Worm (Caenorhabditis elegans) whole organism, L3 larva: ENCODE results near the gene fbxb-64.

Experiments used
- ZK546.5 ChIP-seq: sonication (generic microtip); optimal IDR thresholded peaks from 2 replicates; lab custom pipeline; 2017; ENCODE audit warnings: missing biosample characterization, missing genetic modification characterization
- ama-1 ChIP-seq: fragments of 150-350 bp; optimal IDR thresholded peaks from 2 replicates; lab custom pipeline; 2018
- ceh-82 ChIP-seq: fragments of 150-350 bp; optimal IDR thresholded peaks from 2 replicates; lab custom pipeline; 2014; ENCODE audit warnings: missing biosample characterization, missing genetic modification characterization
- ceh-9 ChIP-seq: sonication (generic microtip); optimal IDR thresholded peaks from 2 replicates; lab custom pipeline; 2018; ENCODE audit warnings: missing biosample characterization, missing genetic modification characterization
- elt-1 ChIP-seq: fragments of 150-350 bp; optimal IDR thresholded peaks from 2 replicates; lab custom pipeline; 2014; ENCODE audit warnings: missing biosample characterization, missing genetic modification characterization
- fkh-2 ChIP-seq: fragments of 150-350 bp; optimal IDR thresholded peaks from 2 replicates; lab custom pipeline; 2014; ENCODE audit warnings: missing biosample characterization, missing genetic modification reagents, missing genetic modification characterization
- nhr-25 ChIP-seq: sonication (generic microtip); optimal IDR thresholded peaks from 2 replicates; lab custom pipeline; 2017; ENCODE audit warnings: missing biosample characterization, missing genetic modification characterization
- nhr-28 ChIP-seq: fragments of 150-350 bp; optimal IDR thresholded peaks from 2 replicates; lab custom pipeline; 2014; ENCODE audit warnings: missing biosample characterization, missing genetic modification characterization
- nhr-76 ChIP-seq: fragments of 150-350 bp; sonication (generic microtip); optimal IDR thresholded peaks from 5 replicates; lab custom pipeline; 2014; ENCODE audit warnings: missing biosample characterization, missing genetic modification characterization
- skn-1 ChIP-seq: fragments of 150-350 bp; optimal IDR thresholded peaks from 2 replicates; lab custom pipeline; 2014; ENCODE audit warnings: missing biosample characterization, missing genetic modification characterization
- snpc-4 ChIP-seq: fragments of 150-350 bp; optimal IDR thresholded peaks from 2 replicates; lab custom pipeline; 2014; ENCODE audit warnings: missing biosample characterization, missing genetic modification characterization
- unc-62 ChIP-seq: fragments of 150-350 bp; sonication (generic microtip); optimal IDR thresholded peaks from 4 replicates; lab custom pipeline; 2014; ENCODE audit warnings: missing biosample characterization, missing genetic modification reagents, missing genetic modification characterization
- zag-1 ChIP-seq: fragments of 150-350 bp; optimal IDR thresholded peaks from 2 replicates; lab custom pipeline; 2014; ENCODE audit warnings: missing biosample characterization, missing genetic modification characterization

DNA sequence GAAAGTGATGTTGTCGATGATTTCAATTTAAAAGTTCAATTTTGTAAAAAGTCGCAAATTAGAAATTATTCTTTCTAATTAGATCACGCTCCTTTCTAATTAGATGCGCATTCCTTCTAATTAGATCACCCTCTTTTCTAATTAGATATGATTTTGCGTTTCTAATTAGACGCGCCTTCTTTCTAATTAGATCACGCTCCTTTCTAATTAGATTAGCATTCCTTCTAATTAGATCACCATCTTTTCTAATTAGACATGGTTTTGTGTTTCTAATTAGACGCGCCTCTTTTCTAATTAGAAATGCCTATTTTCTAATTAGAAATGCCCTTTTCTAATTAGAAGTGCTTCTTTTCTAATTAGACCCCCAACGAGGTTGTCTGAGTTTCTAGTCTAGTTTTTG is 43.6 kb downstream of the fbxb-64 start:
- TF ChIP-seq fkh-2 (tag; lab: Kevin White, UChicago) (no peak), snpc-4 (tag; lab: Kevin White, UChicago) (no peak), nhr-25 (tag; lab: Kevin White, UChicago) (no peak), ceh-9 (no peak), elt-1 (tag; lab: Kevin White, UChicago) (no peak), nhr-76 (tag; lab: Kevin White, UChicago) (no peak), zag-1 (no peak), skn-1 (tag; lab: Kevin White, UChicago) (no peak), nhr-28 (tag; lab: Kevin White, UChicago) (no peak), ama-1 (no peak), ZK546.5 (no peak), ceh-82 (tag; lab: Kevin White, UChicago) (no peak), unc-62 (GFP tag; lab: Kevin White, UChicago) (no peak)
